Worm (Caenorhabditis elegans) whole organism, late embryonic: ENCODE measurements around the gene pph-6.

Experiments used
- F13H6.1 ChIP-seq: sonication (generic microtip); optimal IDR thresholded peaks from 2 replicates; lab custom pipeline; 2016; ENCODE audit warnings: missing genetic modification characterization, missing compliant biosample characterization
- ama-1 ChIP-seq: fragments of 150-350 bp; optimal IDR thresholded peaks from 2 replicates; lab custom pipeline; 2014
- ceh-45 ChIP-seq: fragments of 200-800 bp; sonication (Bioruptor generic); IDR thresholded peaks from 2 replicates; pipeline ENCODE4 v1.3.6; 2022; ENCODE audit warnings: missing genetic modification reagents, missing genetic modification characterization, missing compliant biosample characterization
- hlh-30 ChIP-seq: sonication (generic microtip); optimal IDR thresholded peaks from 2 replicates; lab custom pipeline; 2017; ENCODE audit warnings: antibody characterized with exemption, missing genetic modification characterization, missing compliant biosample characterization; ENCODE audit not compliant: insufficient read depth
- npax-4 ChIP-seq: sonication (generic microtip); optimal IDR thresholded peaks from 2 replicates; lab custom pipeline; 2016; ENCODE audit warnings: missing genetic modification characterization, missing compliant biosample characterization
- pag-3 ChIP-seq: sonication (generic microtip); optimal IDR thresholded peaks from 2 replicates; lab custom pipeline; 2016; ENCODE audit warnings: missing compliant biosample characterization, missing genetic modification characterization, borderline replicate concordance
- pha-4 ChIP-seq: fragments of 150-350 bp; optimal IDR thresholded peaks from 2 replicates; lab custom pipeline; 2018; ENCODE audit warnings: missing biosample characterization, missing genetic modification reagents, missing genetic modification characterization
- tbx-2 ChIP-seq: sonication (generic microtip); optimal IDR thresholded peaks from 2 replicates; lab custom pipeline; 2016; ENCODE audit warnings: missing genetic modification characterization, missing compliant biosample characterization
- unc-55 ChIP-seq: sonication (generic microtip); optimal IDR thresholded peaks from 2 replicates; lab custom pipeline; 2017; ENCODE audit warnings: missing biosample characterization, missing genetic modification reagents, missing genetic modification characterization
- unc-86 ChIP-seq: sonication (generic microtip); optimal IDR thresholded peaks from 2 replicates; lab custom pipeline; 2016; ENCODE audit warnings: missing genetic modification characterization, missing compliant biosample characterization

- no peak for TF ChIP-seq F13H6.1 (tag; lab: Kevin White, UChicago)
- no peak for TF ChIP-seq unc-55 (GFP tag; lab: Kevin White, UChicago)
- TF ChIP-seq npax-4 (tag; lab: Kevin White, UChicago), result no peak
- no peak for TF ChIP-seq ceh-45
- no peak for TF ChIP-seq pha-4 (tag; lab: Kevin White, UChicago)
- no peak for TF ChIP-seq unc-86 (tag; lab: Kevin White, UChicago)
- no peak for TF ChIP-seq pag-3
- no peak for TF ChIP-seq hlh-30 (tag; lab: Kevin White, UChicago)
- no peak for TF ChIP-seq tbx-2
- TF ChIP-seq ama-1, result no peak
Measured at ce11 chrIII:3488224-3488623, 26.7 kb downstream of the pph-6 start, which contains the start of gene C34C12.7.
